Worm (Caenorhabditis elegans): ENCODE data around the gene cwp-2.

cwp-2 gene

DNA sequence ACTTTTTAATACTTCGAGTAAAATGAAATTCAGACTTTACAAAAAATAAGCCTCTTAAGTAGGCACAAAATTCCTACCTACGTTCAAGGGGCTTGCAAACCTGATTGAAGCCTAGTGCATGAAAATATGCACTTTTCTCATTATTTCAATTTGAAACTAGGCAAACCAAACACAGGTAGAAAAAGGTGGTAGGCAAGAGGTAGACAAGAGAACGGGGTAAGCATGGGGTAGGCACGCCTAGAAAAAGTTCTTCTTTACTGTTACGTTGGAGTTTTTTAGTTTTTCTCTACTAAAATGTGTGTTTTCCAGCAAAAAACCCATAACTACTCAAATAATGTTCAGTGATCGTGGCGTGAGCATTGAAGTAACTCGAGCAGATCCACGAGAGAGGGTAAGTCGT lies 8.7 kb upstream of the cwp-2 start, which contains the start of gene nex-4:
Gene nex-4 (plus strand): TSS at position 301 of the 400 bp plus-strand sequence.
- TF ChIP-seq flt-1 (GFP tag; IDR thresholded peaks at IDR 0.05) (no peak), cog-1 (tag; optimal IDR thresholded peaks at IDR 0.05) (no peak), ztf-23 (GFP tag; IDR thresholded peaks at IDR 0.05) (no peak), T22C8.4 (GFP tag; IDR thresholded peaks at IDR 0.05) (no peak), tab-1 (GFP tag; IDR thresholded peaks at IDR 0.05) (no peak), ref-1 (GFP tag; conservative IDR thresholded peaks at IDR 0.05) (no peak), klf-2 (GFP tag; conservative IDR thresholded peaks at IDR 0.05) (no peak), ztf-29 (GFP tag; IDR thresholded peaks at IDR 0.05) (no peak), med-1 (GFP tag; optimal IDR thresholded peaks at IDR 0.05; ENCODE audit: insufficient read depth) (no peak)

DNA sequence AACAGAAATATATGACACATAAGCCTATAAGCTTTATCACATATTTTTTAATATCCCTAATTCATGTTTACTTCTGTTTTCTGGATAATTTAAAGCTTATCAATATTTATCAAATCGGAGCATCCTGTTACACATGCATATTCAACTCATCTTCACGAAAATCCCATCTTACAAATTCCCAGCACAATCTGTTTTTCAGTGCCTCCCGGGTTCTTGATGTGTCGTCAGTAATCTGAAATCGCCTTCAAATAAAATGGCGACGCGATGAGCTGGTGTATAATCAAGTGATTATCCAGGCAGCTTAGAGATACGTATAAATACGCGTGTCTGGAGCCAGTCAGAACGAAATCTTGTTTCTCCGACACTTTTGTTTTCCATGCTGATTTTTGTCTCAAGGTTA lies 8.0 kb upstream of the cwp-2 start:
- no peak for TF ChIP-seq cog-1 (tag; optimal IDR thresholded peaks at IDR 0.05)
- no peak for TF ChIP-seq ztf-29 (GFP tag; IDR thresholded peaks at IDR 0.05)
- TF ChIP-seq klf-2 (GFP tag; conservative IDR thresholded peaks at IDR 0.05) = no peak
- no peak for TF ChIP-seq ref-1 (GFP tag; conservative IDR thresholded peaks at IDR 0.05)
- no peak for TF ChIP-seq med-1 (GFP tag; optimal IDR thresholded peaks at IDR 0.05; ENCODE audit: insufficient read depth)
- no peak for TF ChIP-seq tab-1 (GFP tag; IDR thresholded peaks at IDR 0.05)
- no peak for TF ChIP-seq T22C8.4 (GFP tag; IDR thresholded peaks at IDR 0.05)
- no peak for TF ChIP-seq ztf-23 (GFP tag; IDR thresholded peaks at IDR 0.05)

DNA sequence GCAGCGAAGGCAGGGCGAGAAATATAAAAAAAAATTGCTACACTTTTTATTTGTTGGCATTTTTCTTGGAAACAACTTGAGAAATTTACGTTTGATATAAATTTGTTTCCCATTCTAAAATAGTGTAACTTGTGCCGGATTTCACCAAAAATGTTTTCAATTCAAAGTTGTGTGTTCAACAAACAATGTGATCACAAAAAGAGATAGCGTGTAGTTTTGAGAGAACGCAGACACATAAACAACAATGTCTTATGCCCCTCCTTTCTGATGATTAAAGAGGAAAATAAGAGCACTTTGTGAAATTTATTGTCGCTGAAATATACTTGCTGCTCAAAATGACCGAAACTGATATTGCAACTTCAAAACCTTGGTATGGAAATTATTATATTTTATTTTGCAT lies 5.0 kb upstream of the cwp-2 start, which contains the start of gene abhd-5.1:
Gene abhd-5.1 (plus strand): TSS at position 230 of the 400 bp plus-strand sequence.
- no peak for TF ChIP-seq cog-1 (tag; optimal IDR thresholded peaks at IDR 0.05)
- TF ChIP-seq flt-1 (GFP tag; IDR thresholded peaks at IDR 0.05) = no peak
- TF ChIP-seq ztf-23 (GFP tag; IDR thresholded peaks at IDR 0.05) = no peak
- TF ChIP-seq T22C8.4 (GFP tag; IDR thresholded peaks at IDR 0.05) = no peak
- no peak for TF ChIP-seq klf-2 (GFP tag; conservative IDR thresholded peaks at IDR 0.05)
- TF ChIP-seq ztf-29 (GFP tag; IDR thresholded peaks at IDR 0.05) = no peak
- no peak for TF ChIP-seq tab-1 (GFP tag; IDR thresholded peaks at IDR 0.05)
- no peak for TF ChIP-seq ref-1 (GFP tag; conservative IDR thresholded peaks at IDR 0.05)
- no peak for TF ChIP-seq med-1 (GFP tag; optimal IDR thresholded peaks at IDR 0.05; ENCODE audit: insufficient read depth)

DNA sequence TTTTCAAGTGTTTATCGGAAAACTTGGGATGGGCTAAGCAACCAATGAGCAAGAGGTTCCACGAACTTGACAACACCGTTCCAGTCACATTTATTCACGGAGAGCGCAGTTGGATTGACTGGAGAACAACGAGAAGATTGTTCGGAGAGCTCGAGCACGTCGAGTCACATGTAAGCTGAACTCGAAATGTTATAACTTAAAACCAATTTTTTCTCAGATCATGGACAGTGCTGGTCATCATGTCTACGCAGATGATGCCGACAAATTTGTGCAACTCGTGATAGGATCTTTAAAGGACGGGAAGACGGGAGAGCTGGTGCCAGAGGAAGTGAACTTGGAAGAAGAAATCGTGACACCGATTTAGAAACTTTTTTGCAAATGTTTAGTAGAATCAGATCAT lies 4.1 kb upstream of the cwp-2 start:
- TF ChIP-seq T22C8.4 (GFP tag; IDR thresholded peaks at IDR 0.05) = no peak
- TF ChIP-seq med-1 (GFP tag; optimal IDR thresholded peaks at IDR 0.05; ENCODE audit: insufficient read depth) = no peak
- no peak for TF ChIP-seq klf-2 (GFP tag; conservative IDR thresholded peaks at IDR 0.05)
- no peak for TF ChIP-seq ztf-29 (GFP tag; IDR thresholded peaks at IDR 0.05)
- TF ChIP-seq ztf-23 (GFP tag; IDR thresholded peaks at IDR 0.05) = no peak
- no peak for TF ChIP-seq ref-1 (GFP tag; conservative IDR thresholded peaks at IDR 0.05)
- TF ChIP-seq flt-1 (GFP tag; IDR thresholded peaks at IDR 0.05) = no peak

DNA sequence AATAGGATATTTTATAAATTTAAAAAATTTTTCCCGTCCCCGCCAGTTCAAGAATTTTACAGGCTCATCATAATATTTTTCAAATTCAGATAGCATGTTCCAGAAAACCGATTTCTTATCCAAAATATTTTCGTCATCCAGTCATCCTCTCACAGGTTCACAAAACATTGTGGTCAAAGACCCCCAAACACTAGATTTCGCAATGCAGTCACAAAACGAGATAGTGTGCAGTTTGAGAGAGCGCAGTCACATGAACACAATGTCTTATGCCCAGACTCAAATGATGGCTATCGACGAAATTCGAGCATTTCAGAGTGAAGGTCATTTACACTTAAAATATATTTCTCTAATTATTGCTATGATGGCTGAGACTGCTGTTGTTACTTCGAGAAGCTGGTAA lies 2.1 kb upstream of the cwp-2 start, which contains the start of gene abhd-5.2:
Gene abhd-5.2 (plus strand): TSS at position 95 of the 400 bp plus-strand sequence.
- TF ChIP-seq cog-1 (tag; optimal IDR thresholded peaks at IDR 0.05) (no peak), T22C8.4 (GFP tag; IDR thresholded peaks at IDR 0.05) (no peak), klf-2 (GFP tag; conservative IDR thresholded peaks at IDR 0.05) (no peak), med-1 (GFP tag; optimal IDR thresholded peaks at IDR 0.05; ENCODE audit: insufficient read depth) (no peak), ztf-29 (GFP tag; IDR thresholded peaks at IDR 0.05) (no peak)

DNA sequence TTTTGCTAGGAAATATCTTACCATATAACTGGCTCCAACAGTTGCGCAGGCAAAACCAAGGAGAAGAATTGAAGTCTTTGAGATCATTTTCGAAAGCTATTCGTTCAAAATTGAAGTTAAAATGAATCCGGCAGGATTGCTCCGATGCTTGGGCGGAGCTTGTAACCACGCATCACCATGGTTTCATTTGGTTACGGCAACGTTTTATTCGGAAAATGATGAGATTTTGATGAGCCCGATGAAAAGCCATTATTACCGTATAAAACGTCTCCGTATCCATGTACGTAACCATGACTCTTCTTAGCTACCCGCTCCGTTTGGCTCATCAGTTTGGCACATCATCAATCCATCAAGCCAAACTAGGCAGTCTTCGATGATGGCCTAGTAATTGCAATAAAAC lies 1.3 kb downstream of the cwp-2 start, which contains the start of gene cwp-1:
Gene cwp-1 (minus strand): TSS at position 101 of the 400 bp plus-strand sequence.
- TF ChIP-seq ztf-23 (GFP tag; IDR thresholded peaks at IDR 0.05) = no peak
- no peak for TF ChIP-seq ref-1 (GFP tag; conservative IDR thresholded peaks at IDR 0.05)
- no peak for TF ChIP-seq flt-1 (GFP tag; IDR thresholded peaks at IDR 0.05)
- TF ChIP-seq cog-1 (tag; optimal IDR thresholded peaks at IDR 0.05) = no peak
- TF ChIP-seq klf-2 (GFP tag; conservative IDR thresholded peaks at IDR 0.05) = no peak
- no peak for TF ChIP-seq ztf-29 (GFP tag; IDR thresholded peaks at IDR 0.05)
- no peak for TF ChIP-seq tab-1 (GFP tag; IDR thresholded peaks at IDR 0.05)
- no peak for TF ChIP-seq T22C8.4 (GFP tag; IDR thresholded peaks at IDR 0.05)
- no peak for TF ChIP-seq med-1 (GFP tag; optimal IDR thresholded peaks at IDR 0.05; ENCODE audit: insufficient read depth)

DNA sequence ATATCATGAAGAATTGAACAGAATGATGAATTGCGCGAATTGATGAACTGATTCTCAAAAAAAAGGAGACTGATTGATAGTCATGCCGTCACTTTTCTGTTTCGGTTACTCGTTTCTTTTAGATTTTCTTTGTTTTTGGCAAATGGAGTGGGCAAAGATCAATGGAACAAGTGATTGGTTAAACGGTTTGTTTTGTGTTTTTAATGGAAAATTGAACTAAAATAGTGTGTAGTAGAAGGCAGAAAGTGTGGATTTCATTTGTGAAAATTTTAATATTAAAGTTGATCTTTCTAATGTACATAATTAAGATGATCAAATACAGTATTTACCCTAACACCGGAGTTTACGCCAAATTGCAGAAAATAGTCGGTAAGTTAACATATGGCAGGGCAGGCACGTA lies 2.5 kb downstream of the cwp-2 start, which contains the start of gene nas-9:
Gene nas-9 (minus strand): TSS at position 101 of the 400 bp plus-strand sequence.
- TF ChIP-seq T22C8.4 (GFP tag; IDR thresholded peaks at IDR 0.05) (no peak), ref-1 (GFP tag; conservative IDR thresholded peaks at IDR 0.05) (no peak), med-1 (GFP tag; optimal IDR thresholded peaks at IDR 0.05; ENCODE audit: insufficient read depth) (no peak), ztf-29 (GFP tag; IDR thresholded peaks at IDR 0.05) (no peak), klf-2 (GFP tag; conservative IDR thresholded peaks at IDR 0.05) (no peak), tab-1 (GFP tag; IDR thresholded peaks at IDR 0.05) (no peak), cog-1 (tag; optimal IDR thresholded peaks at IDR 0.05) (no peak), flt-1 (GFP tag; IDR thresholded peaks at IDR 0.05) (no peak), ztf-23 (GFP tag; IDR thresholded peaks at IDR 0.05) (no peak)

DNA sequence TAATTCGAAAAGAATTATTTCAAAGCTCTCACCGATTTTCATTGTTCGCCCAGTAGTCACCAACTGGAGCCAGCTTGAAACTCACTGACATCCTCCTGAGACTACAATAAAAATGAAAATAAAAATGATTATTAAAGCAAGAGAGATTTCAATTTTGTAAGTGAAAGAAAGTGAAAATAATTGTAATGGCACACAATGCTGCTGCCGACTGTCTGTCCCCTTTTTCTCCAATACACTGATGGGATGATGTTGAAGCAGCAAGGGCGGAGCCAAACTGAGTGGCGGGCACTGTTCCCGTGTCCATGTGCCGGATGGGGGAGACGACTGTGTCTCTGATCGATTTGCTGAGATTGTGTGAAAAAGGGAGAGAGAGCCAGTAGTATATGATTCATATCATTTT lies 8.2 kb downstream of the cwp-2 start, which contains the start of gene C37H5.14:
Gene C37H5.14 (minus strand): TSS at position 101 of the 400 bp plus-strand sequence.
- TF ChIP-seq ref-1 (GFP tag; conservative IDR thresholded peaks at IDR 0.05) (no peak), tab-1 (GFP tag; IDR thresholded peaks at IDR 0.05) (no peak), cog-1 (tag; optimal IDR thresholded peaks at IDR 0.05) (no peak), klf-2 (GFP tag; conservative IDR thresholded peaks at IDR 0.05) (no peak), ztf-23 (GFP tag; IDR thresholded peaks at IDR 0.05) (no peak), flt-1 (GFP tag; IDR thresholded peaks at IDR 0.05) (no peak), T22C8.4 (GFP tag; IDR thresholded peaks at IDR 0.05) (no peak), ztf-29 (GFP tag; IDR thresholded peaks at IDR 0.05) (no peak)

DNA sequence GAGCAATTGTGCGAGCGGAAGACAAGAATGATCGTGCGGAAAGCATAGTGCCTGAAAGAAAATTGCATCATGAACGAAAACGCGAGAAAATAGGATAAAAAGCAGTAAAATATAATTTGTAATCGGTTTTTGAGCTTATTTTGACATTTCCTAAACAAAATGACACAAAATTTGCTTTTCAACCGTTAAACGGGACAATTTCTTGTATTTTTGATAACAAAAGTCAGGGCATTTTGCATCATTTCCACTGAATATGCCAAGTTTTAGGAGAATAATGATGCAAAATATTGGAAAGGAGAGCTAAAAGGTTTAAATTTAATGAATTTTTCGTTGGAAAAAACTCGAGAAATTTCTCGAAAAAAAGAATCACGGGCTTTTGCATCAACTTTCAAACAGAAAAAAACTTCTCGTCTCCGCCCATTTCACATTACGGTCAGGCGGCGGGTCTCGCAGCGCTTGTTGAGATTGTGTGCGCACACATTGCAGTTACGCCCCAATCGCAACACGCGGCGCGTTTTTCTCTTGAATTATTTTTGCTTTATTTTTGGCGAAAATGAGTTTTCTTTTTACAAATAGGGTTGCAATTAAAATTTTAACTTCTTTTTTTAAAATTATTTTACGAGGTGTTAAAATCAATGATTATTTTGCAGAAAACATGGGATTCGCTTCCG lies 15.6 kb downstream of the cwp-2 start, which contains the start of the genes hsp-6 and C37H5.5:
Gene hsp-6 (minus strand): TSS at position 51 of the 671 bp plus-strand sequence.
Gene C37H5.5 (plus strand): TSS at position 651 of the 671 bp plus-strand sequence.
- TF ChIP-seq med-1 (GFP tag; optimal IDR thresholded peaks at IDR 0.05; ENCODE audit: insufficient read depth) (no peak), ztf-23 (GFP tag; IDR thresholded peaks at IDR 0.05) (peak; percentile 43; the same call in 1 of the 2 replicates), tab-1 (GFP tag; IDR thresholded peaks at IDR 0.05) (no peak), klf-2 (GFP tag; conservative IDR thresholded peaks at IDR 0.05) (no peak), flt-1 (GFP tag; IDR thresholded peaks at IDR 0.05) (0 out of 2 replicates have a peak, but pooled peaks have one; percentile 55), cog-1 (tag; optimal IDR thresholded peaks at IDR 0.05) (peak; percentile 40), ref-1 (GFP tag; conservative IDR thresholded peaks at IDR 0.05) (no peak), T22C8.4 (GFP tag; IDR thresholded peaks at IDR 0.05) (no peak), ztf-29 (GFP tag; IDR thresholded peaks at IDR 0.05) (no peak)

All from whole organism, midembryonic.